Worm (Caenorhabditis elegans): ENCODE data around the gene mltn-3.

ce11 chrII:13899777-13900176, 16.4 kb upstream of the mltn-3 start:
- no peak for TF ChIP-seq ztf-4 (tag; optimal IDR thresholded peaks at IDR 0.05)
- no peak for TF ChIP-seq nhr-28 (tag; optimal IDR thresholded peaks at IDR 0.05)
- TF ChIP-seq nhr-237 (tag; optimal IDR thresholded peaks at IDR 0.05), result no peak
- no peak for TF ChIP-seq elt-3 (tag; optimal IDR thresholded peaks at IDR 0.05)
- no peak for TF ChIP-seq mml-1 (tag; optimal IDR thresholded peaks at IDR 0.05)
- no peak for TF ChIP-seq ztf-11 (tag; optimal IDR thresholded peaks at IDR 0.05)
- no peak for TF ChIP-seq jun-1 (tag; optimal IDR thresholded peaks at IDR 0.05)
- TF ChIP-seq nhr-76 (tag; optimal IDR thresholded peaks at IDR 0.05), result no peak

Measured in whole organism, L3 larva.